Worm (Caenorhabditis elegans) whole organism, young adult: ENCODE results near the gene mcd-1.

Source experiments
- D2030.7 ChIP-seq: fragments of 200-800 bp; sonication (Bioruptor generic); IDR thresholded peaks from 2 replicates; pipeline ENCODE4 v1.3.6; 2022; ENCODE audit warnings: missing genetic modification reagents, missing genetic modification characterization, missing compliant biosample characterization
- F33H1.4 ChIP-seq: fragments of 200-800 bp; sonication (Bioruptor generic); IDR thresholded peaks from 2 replicates; pipeline ENCODE4 v1.3.6; 2022; ENCODE audit warnings: missing genetic modification reagents, missing genetic modification characterization, missing compliant biosample characterization
- F52B5.7 ChIP-seq: sonication (generic microtip); optimal IDR thresholded peaks from 2 replicates; lab custom pipeline; 2016; ENCODE audit warnings: mild to moderate bottlenecking, missing genetic modification characterization, missing compliant biosample characterization
- F57C9.4 ChIP-seq: sonication (generic microtip); optimal IDR thresholded peaks from 2 replicates; lab custom pipeline; 2017; ENCODE audit warnings: mild to moderate bottlenecking, missing genetic modification characterization, missing compliant biosample characterization
- Y53G8AR.9 ChIP-seq: fragments of 200-800 bp; sonication (Bioruptor generic); conservative IDR thresholded peaks from 2 replicates; pipeline ENCODE4 v1.3.6; 2022; ENCODE audit warnings: missing genetic modification reagents, missing genetic modification characterization, missing compliant biosample characterization
- ZK185.1 ChIP-seq: sonication (generic microtip); optimal IDR thresholded peaks from 2 replicates; lab custom pipeline; 2016; ENCODE audit warnings: mild to moderate bottlenecking, missing genetic modification characterization, missing compliant biosample characterization; ENCODE audit not compliant: poor library complexity, severe bottlenecking
- attf-6 ChIP-seq: fragments of 200-800 bp; sonication (Bioruptor generic); IDR thresholded peaks from 2 replicates; pipeline ENCODE4 v1.3.6; 2022; ENCODE audit warnings: missing genetic modification reagents, missing genetic modification characterization, missing compliant biosample characterization
- ceh-100 ChIP-seq: fragments of 200-800 bp; sonication (Bioruptor generic); IDR thresholded peaks from 2 replicates; pipeline ENCODE4 v1.3.6; 2022; ENCODE audit warnings: missing genetic modification reagents, missing genetic modification characterization, missing compliant biosample characterization
- ceh-40 ChIP-seq: fragments of 200-800 bp; sonication (Bioruptor generic); IDR thresholded peaks from 2 replicates; pipeline ENCODE4 v1.3.6; 2022; ENCODE audit warnings: missing genetic modification characterization, missing compliant biosample characterization
- ceh-79 ChIP-seq: sonication (generic microtip); optimal IDR thresholded peaks from 2 replicates; lab custom pipeline; 2017; ENCODE audit warnings: mild to moderate bottlenecking, missing genetic modification characterization, missing compliant biosample characterization
- chd-7 ChIP-seq: sonication (generic microtip); optimal IDR thresholded peaks from 2 replicates; lab custom pipeline; 2016; ENCODE audit warnings: mild to moderate bottlenecking, missing genetic modification characterization, moderate library complexity, missing compliant biosample characterization
- die-1 ChIP-seq: sonication (generic microtip); optimal IDR thresholded peaks from 2 replicates; lab custom pipeline; 2016; ENCODE audit warnings: missing genotype, mild to moderate bottlenecking, missing genetic modification characterization, missing compliant biosample characterization
- egl-44 ChIP-seq: fragments of 200-800 bp; sonication (Bioruptor generic); IDR thresholded peaks from 2 replicates; pipeline ENCODE4 v1.3.6; 2022; ENCODE audit warnings: missing genetic modification reagents, missing genetic modification characterization, missing compliant biosample characterization
- fkh-3 ChIP-seq: sonication (generic microtip); optimal IDR thresholded peaks from 2 replicates; lab custom pipeline; 2016; ENCODE audit warnings: mild to moderate bottlenecking, missing genetic modification characterization, missing compliant biosample characterization
- hmg-20 ChIP-seq: fragments of 200-800 bp; sonication (Bioruptor generic); IDR thresholded peaks from 2 replicates; pipeline ENCODE4 v1.3.6; 2022; ENCODE audit warnings: missing genetic modification reagents, missing genetic modification characterization, missing compliant biosample characterization
- hrde-1 ChIP-seq: sonication (generic microtip); optimal IDR thresholded peaks from 2 replicates; lab custom pipeline; 2016; ENCODE audit warnings: missing genetic modification characterization, mild to moderate bottlenecking, missing compliant biosample characterization, moderate library complexity, missing genotype, missing genetic modification reagents, borderline replicate concordance
- let-526 ChIP-seq: fragments of 200-800 bp; sonication (Bioruptor generic); IDR thresholded peaks from 2 replicates; pipeline ENCODE4 v1.3.6; 2022; ENCODE audit warnings: missing genetic modification reagents, missing genetic modification characterization, missing compliant biosample characterization
- let-607 ChIP-seq, 2 experiments: fragments of 200-800 bp in 1 of 2; sonication (Bioruptor generic) in 1 of 2; sonication (generic microtip) in 1 of 2; optimal IDR thresholded peaks; 2 replicates each; lab custom pipeline; 2016 to 2018; ENCODE audit warnings: mild to moderate bottlenecking in 2 of 2, missing compliant biosample characterization in 2 of 2, missing genetic modification characterization in 2 of 2, moderate library complexity in 2 of 2, missing genotype in 1 of 2
- lin-26 ChIP-seq: fragments of 200-800 bp; sonication (Bioruptor generic); IDR thresholded peaks from 2 replicates; pipeline ENCODE4 v1.3.6; 2022; ENCODE audit warnings: missing genetic modification reagents, missing genetic modification characterization, missing compliant biosample characterization
- lin-35 ChIP-seq, 3 experiments: fragments of 150-350 bp in 2 of 3; sonication (generic microtip) in 1 of 3; optimal IDR thresholded peaks; 2 replicates each; lab custom pipeline; 2014 to 2018; ENCODE audit warnings: missing biosample characterization in 3 of 3, missing genetic modification characterization in 3 of 3, missing genetic modification reagents in 3 of 3
- lin-40 ChIP-seq: sonication (generic microtip); optimal IDR thresholded peaks from 2 replicates; lab custom pipeline; 2016; ENCODE audit warnings: missing genetic modification characterization, mild to moderate bottlenecking, missing compliant biosample characterization, missing genotype, missing genetic modification reagents
- lin-54 ChIP-seq: fragments of 200-800 bp; sonication (Bioruptor generic); optimal IDR thresholded peaks from 2 replicates; lab custom pipeline; 2018; ENCODE audit warnings: mild to moderate bottlenecking, missing genetic modification characterization, missing compliant biosample characterization
- lsl-1 ChIP-seq: fragments of 200-800 bp; sonication (Bioruptor generic); optimal IDR thresholded peaks from 2 replicates; lab custom pipeline; 2018; ENCODE audit warnings: mild to moderate bottlenecking, missing genetic modification characterization, moderate library complexity, missing compliant biosample characterization
- madf-10 ChIP-seq: sonication (generic microtip); optimal IDR thresholded peaks from 2 replicates; lab custom pipeline; 2016; ENCODE audit warnings: mild to moderate bottlenecking, missing genetic modification characterization, missing compliant biosample characterization
- madf-6 ChIP-seq: fragments of 200-800 bp; sonication (Bioruptor generic); IDR thresholded peaks from 2 replicates; pipeline ENCODE4 v1.3.6; 2022; ENCODE audit warnings: missing genetic modification reagents, missing genetic modification characterization, missing compliant biosample characterization
- mcd-1 ChIP-seq: fragments of 200-800 bp; sonication (Bioruptor generic); IDR thresholded peaks from 2 replicates; pipeline ENCODE4 v1.3.6; 2022; ENCODE audit warnings: missing genetic modification reagents, missing genetic modification characterization, missing compliant biosample characterization
- mes-4 ChIP-seq: sonication (generic microtip); optimal IDR thresholded peaks from 2 replicates; lab custom pipeline; 2016; ENCODE audit warnings: missing genotype, missing genetic modification characterization, missing compliant biosample characterization
- nfya-2 ChIP-seq: fragments of 200-800 bp; sonication (Bioruptor generic); IDR thresholded peaks from 2 replicates; pipeline ENCODE4 v1.3.6; 2022; ENCODE audit warnings: missing genetic modification reagents, missing genetic modification characterization, missing compliant biosample characterization
- nfyb-1 ChIP-seq: fragments of 200-800 bp; sonication (Bioruptor generic); IDR thresholded peaks from 2 replicates; pipeline ENCODE4 v1.3.6; 2022; ENCODE audit warnings: missing genetic modification reagents, missing genetic modification characterization, missing compliant biosample characterization
- nhr-80 ChIP-seq: sonication (generic microtip); optimal IDR thresholded peaks from 2 replicates; lab custom pipeline; 2016; ENCODE audit warnings: missing genetic modification characterization, missing compliant biosample characterization
- pbrm-1 ChIP-seq: fragments of 200-800 bp; sonication (Bioruptor generic); IDR thresholded peaks from 2 replicates; pipeline ENCODE4 v1.3.6; 2022; ENCODE audit warnings: missing genetic modification reagents, missing genetic modification characterization, missing compliant biosample characterization
- rcor-1 ChIP-seq: fragments of 200-800 bp; sonication (Bioruptor generic); IDR thresholded peaks from 2 replicates; pipeline ENCODE4 v1.3.6; 2022; ENCODE audit warnings: missing genetic modification reagents, missing genetic modification characterization, missing compliant biosample characterization
- snpc-1.1 ChIP-seq: sonication (generic microtip); optimal IDR thresholded peaks from 2 replicates; lab custom pipeline; 2017; ENCODE audit warnings: missing genetic modification characterization, mild to moderate bottlenecking, missing compliant biosample characterization, antibody characterized with exemption, moderate library complexity, missing genotype, missing genetic modification reagents; ENCODE audit not compliant: insufficient read depth
- snpc-1.3 ChIP-seq: sonication (generic microtip); optimal IDR thresholded peaks from 2 replicates; lab custom pipeline; 2017; ENCODE audit warnings: missing genetic modification characterization, mild to moderate bottlenecking, missing compliant biosample characterization, antibody characterized with exemption, moderate library complexity, missing genotype, missing genetic modification reagents; ENCODE audit not compliant: insufficient read depth
- snpc-3.4 ChIP-seq: sonication (generic microtip); optimal IDR thresholded peaks from 2 replicates; lab custom pipeline; 2017; ENCODE audit warnings: missing genetic modification characterization, mild to moderate bottlenecking, missing compliant biosample characterization, antibody characterized with exemption, moderate library complexity, missing genotype, missing genetic modification reagents
- snpc-4 ChIP-seq, 5 experiments: fragments of 150-350 bp in 1 of 5; sonication (generic microtip) in 4 of 5; optimal IDR thresholded peaks; 2 replicates each; lab custom pipeline; 2014 to 2018; ENCODE audit warnings: missing genetic modification characterization in 5 of 5, missing biosample characterization in 3 of 5, antibody characterized with exemption in 2 of 5, mild to moderate bottlenecking in 2 of 5, missing compliant biosample characterization in 2 of 5, missing genotype in 2 of 5, moderate library complexity in 2 of 5, missing genetic modification reagents in 1 of 5
- tbp1 ChIP-seq: fragments of 200-800 bp; sonication (Bioruptor generic); optimal IDR thresholded peaks from 2 replicates; lab custom pipeline; 2018; ENCODE audit warnings: mild to moderate bottlenecking, missing genetic modification characterization, missing compliant biosample characterization
- tbx-9 ChIP-seq: sonication (generic microtip); optimal IDR thresholded peaks from 2 replicates; lab custom pipeline; 2016; ENCODE audit warnings: borderline replicate concordance, missing genetic modification characterization, inconsistent platforms, missing compliant biosample characterization
- unc-62 ChIP-seq: fragments of 150-350 bp; optimal IDR thresholded peaks from 2 replicates; lab custom pipeline; 2014; ENCODE audit warnings: missing biosample characterization, missing genetic modification reagents, missing genetic modification characterization
- ztf-18 ChIP-seq: sonication (generic microtip); optimal IDR thresholded peaks from 2 replicates; lab custom pipeline; 2016; ENCODE audit warnings: missing genotype, mild to moderate bottlenecking, missing genetic modification characterization, missing compliant biosample characterization
- ztf-25 ChIP-seq: fragments of 200-800 bp; sonication (Bioruptor generic); IDR thresholded peaks from 2 replicates; pipeline ENCODE4 v1.3.6; 2022; ENCODE audit warnings: missing genetic modification reagents, missing genetic modification characterization, missing compliant biosample characterization
- ztf-6 ChIP-seq: fragments of 200-800 bp; sonication (Bioruptor generic); IDR thresholded peaks from 2 replicates; pipeline ENCODE4 v1.3.6; 2022; ENCODE audit warnings: missing genetic modification reagents, missing genetic modification characterization, missing compliant biosample characterization

Gene mcd-1

ce11 chrII:13847366-13847765, 41.0 kb upstream of the mcd-1 start:
- TF ChIP-seq ztf-6 (GFP tag; lab: Robert Waterston, UW): no peak
- no peak for TF ChIP-seq F52B5.7 (tag; lab: Kevin White, UChicago)
- TF ChIP-seq lin-35 (GFP tag; optimal IDR thresholded peaks at IDR 0.05; lab: Kevin White, UChicago): no peak
- TF ChIP-seq tbp1 (GFP tag; lab: Kevin White, UChicago): no peak
- no peak for TF ChIP-seq let-526
- no peak for TF ChIP-seq chd-7 (tag; lab: Kevin White, UChicago)
- TF ChIP-seq hrde-1: no peak
- no peak for TF ChIP-seq F33H1.4 (GFP tag; lab: Robert Waterston, UW)
- no peak for TF ChIP-seq madf-10 (tag; lab: Kevin White, UChicago)
- TF ChIP-seq ceh-40 (GFP tag; lab: Robert Waterston, UW): no peak
- no peak for TF ChIP-seq tbx-9
- TF ChIP-seq unc-62 (GFP tag; lab: Kevin White, UChicago): no peak
- TF ChIP-seq, all 124 proteins: peak for 0

- TF ChIP-seq mes-4 (tag; lab: Kevin White, UChicago) (no peak), fkh-3 (tag; lab: Kevin White, UChicago) (no peak), ztf-25 (GFP tag; lab: Robert Waterston, UW) (no peak), madf-6 (GFP tag; lab: Robert Waterston, UW) (no peak), egl-44 (GFP tag; lab: Robert Waterston, UW) (no peak), ceh-79 (no peak), snpc-4 (GFP tag; optimal IDR thresholded peaks at IDR 0.05; lab: Kevin White, UChicago) (no peak), snpc-4 (tag; optimal IDR thresholded peaks at IDR 0.05; lab: Kevin White, UChicago) (no peak), F57C9.4 (tag; lab: Kevin White, UChicago) (no peak)
Measured at ce11 chrII:13852004-13852403, 36.3 kb upstream of the mcd-1 start, which contains the start of gene F08G2.8. F08G2.8 (plus strand) TSS chrII:13852304.

- TF ChIP-seq let-607 (tag; optimal IDR thresholded peaks at IDR 0.05; lab: Kevin White, UChicago) (peak in 1 of 2 experiments; percentile 6), snpc-1.3 (tag; lab: Kevin White, UChicago) (peak; percentile 13), Y53G8AR.9 (GFP tag; lab: Robert Waterston, UW) (0 out of 2 replicates have a peak, but pooled peaks have one; percentile 67), die-1 (tag; lab: Kevin White, UChicago) (peak; percentile 18), snpc-3.4 (peak; percentile 27), rcor-1 (GFP tag; lab: Robert Waterston, UW) (0 out of 2 replicates have a peak, but pooled peaks have one; percentile 25), lin-26 (GFP tag; lab: Robert Waterston, UW) (peak; percentile 93), nfya-2 (GFP tag; lab: Robert Waterston, UW) (peak; percentile 21; the same call in 1 of the 2 replicates), lin-54 (GFP tag; lab: Kevin White, UChicago) (peak; percentile 13), snpc-1.1 (peak; percentile 87), madf-6 (GFP tag; lab: Robert Waterston, UW) (peak; percentile 47; the same call in 1 of the 2 replicates), hmg-20 (GFP tag; lab: Robert Waterston, UW) (0 out of 2 replicates have a peak, but pooled peaks have one; percentile 47), lin-40 (tag; lab: Kevin White, UChicago) (peak; percentile 26), mcd-1 (peak; percentile 55), lsl-1 (peak; percentile 61), ceh-100 (GFP tag; lab: Robert Waterston, UW) (peak; percentile 60; the same call in 1 of the 2 replicates), attf-6 (peak; percentile 94), nfyb-1 (peak; percentile 69; the same call in 1 of the 2 replicates), ztf-18 (peak; percentile 10), D2030.7 (peak; percentile 84), pbrm-1 (GFP tag; lab: Robert Waterston, UW) (peak; percentile 69), ZK185.1 (tag; lab: Kevin White, UChicago) (peak; percentile 13), snpc-4 (GFP tag; optimal IDR thresholded peaks at IDR 0.05; lab: Kevin White, UChicago) (peak; percentile 84), snpc-4 (tag; optimal IDR thresholded peaks at IDR 0.05; lab: Kevin White, UChicago) (peak; percentile 54 to 97 (median 93)), nhr-80 (peak; percentile 2), tbp1 (GFP tag; lab: Kevin White, UChicago) (peak; percentile 63)
Measured at ce11 chrII:13852532-13853199, 35.7 kb upstream of the mcd-1 start.
